Fruit fly (Drosophila melanogaster) whole organism: Measurements from ENCODE around the gene CG2641.

ENCODE experiments used
- CG8478 ChIP-seq: fragments of >200 bp; optimal IDR thresholded peaks from 2 replicates; lab custom pipeline; 2018; ENCODE audit warnings: inconsistent platforms
- Dll ChIP-seq: fragments of >200 bp; optimal IDR thresholded peaks from 2 replicates; lab custom pipeline; 2017
- EcR ChIP-seq, 2 experiments: fragments of >200 bp; optimal IDR thresholded peaks; 2 replicates each; lab custom pipeline; 2017; ENCODE audit warnings: missing biosample characterization in 2 of 2, missing genetic modification characterization in 2 of 2, missing genetic modification reagents in 2 of 2
- pan ChIP-seq: fragments of >200 bp; optimal IDR thresholded peaks from 2 replicates; lab custom pipeline; 2017
- usp ChIP-seq: fragments of >200 bp; optimal IDR thresholded peaks from 2 replicates; lab custom pipeline; 2017; ENCODE audit warnings: missing biosample characterization, missing genetic modification characterization, mixed read lengths

DNA sequence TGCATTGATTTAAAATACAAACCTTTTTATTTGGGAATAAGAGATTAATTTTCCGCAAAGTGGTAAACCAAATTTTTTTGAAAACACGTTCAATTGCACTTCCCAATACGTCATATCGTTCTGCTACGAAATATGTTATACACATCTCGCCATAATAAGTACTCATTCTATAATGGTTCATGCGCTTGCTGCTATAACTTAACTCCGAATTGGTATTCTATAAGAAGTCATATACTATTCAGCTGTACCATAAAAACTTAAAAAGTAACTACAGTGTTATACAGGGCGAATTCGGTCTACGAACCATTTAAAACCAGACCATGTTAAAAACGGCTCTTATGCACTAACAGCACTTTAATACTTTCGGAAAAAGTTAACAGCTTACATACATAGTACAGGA, 14.2 kb upstream of the CG2641 start:
- TF ChIP-seq pan (no peak), Dll (lab: Kevin White, UChicago) (no peak), EcR (GFP tag; optimal IDR thresholded peaks at IDR 0.05; lab: Kevin White, UChicago) (no peak), CG8478 (lab: Kevin White, UChicago) (no peak), usp (GFP tag; lab: Kevin White, UChicago) (no peak)
